Worm (Caenorhabditis elegans): ENCODE results near the gene clec-250.

clec-250 gene

ce11 chrV:18742108-18742507 lies at the start of gene clec-250:
TSS of gene clec-250 (minus strand) at chrV:18742208.
- TF ChIP-seq ceh-13 (GFP tag; optimal IDR thresholded peaks at IDR 0.05) (no peak), tbx-37 (GFP tag; conservative IDR thresholded peaks at IDR 0.05) (no peak), ceh-36 (tag; optimal IDR thresholded peaks at IDR 0.05) (no peak), sea-1 (GFP tag; conservative IDR thresholded peaks at IDR 0.05) (no peak), B0310.2 (tag; optimal IDR thresholded peaks at IDR 0.05) (no peak), ama-1 (optimal IDR thresholded peaks at IDR 0.05) (no peak), tbx-11 (GFP tag; IDR thresholded peaks at IDR 0.05) (no peak), tra-4 (tag; optimal IDR thresholded peaks at IDR 0.05) (no peak), aly-1 (tag; optimal IDR thresholded peaks at IDR 0.05) (no peak), flt-1 (GFP tag; IDR thresholded peaks at IDR 0.05) (no peak), F13C5.2 (tag; optimal IDR thresholded peaks at IDR 0.05) (no peak), pes-1 (GFP tag; IDR thresholded peaks at IDR 0.05) (no peak), hmg-4 (GFP tag; optimal IDR thresholded peaks at IDR 0.05) (no peak), hmbx-1 (tag; optimal IDR thresholded peaks at IDR 0.05) (no peak), ets-7 (tag; optimal IDR thresholded peaks at IDR 0.05) (no peak), hnd-1 (tag; optimal IDR thresholded peaks at IDR 0.05) (no peak), scrt-1 (GFP tag; IDR thresholded peaks at IDR 0.05) (no peak)

- TF ChIP-seq flt-1 (GFP tag; IDR thresholded peaks at IDR 0.05) (no peak), ets-7 (tag; optimal IDR thresholded peaks at IDR 0.05) (no peak), tbx-37 (GFP tag; conservative IDR thresholded peaks at IDR 0.05) (no peak), scrt-1 (GFP tag; IDR thresholded peaks at IDR 0.05) (no peak), hmbx-1 (tag; optimal IDR thresholded peaks at IDR 0.05) (no peak), F13C5.2 (tag; optimal IDR thresholded peaks at IDR 0.05) (no peak), pes-1 (GFP tag; IDR thresholded peaks at IDR 0.05) (no peak), tbx-11 (GFP tag; IDR thresholded peaks at IDR 0.05) (no peak), B0310.2 (tag; optimal IDR thresholded peaks at IDR 0.05) (no peak), hnd-1 (tag; optimal IDR thresholded peaks at IDR 0.05) (no peak), sea-1 (GFP tag; conservative IDR thresholded peaks at IDR 0.05) (no peak), aly-1 (tag; optimal IDR thresholded peaks at IDR 0.05) (no peak)
Observed at ce11 chrV:18790658-18791057, 48.6 kb upstream of the clec-250 start, which contains the start of gene nhr-231. TSS of gene nhr-231 (plus strand) at chrV:18790958.

ce11 chrV:18787417-18787918 lies 45.5 kb upstream of the clec-250 start, which contains the start of gene Y17D7B.2:
TSS of gene Y17D7B.2 (plus strand) at chrV:18787739.
- TF ChIP-seq ceh-36 (tag; optimal IDR thresholded peaks at IDR 0.05) (no peak), sea-1 (GFP tag; conservative IDR thresholded peaks at IDR 0.05) (no peak), B0310.2 (tag; optimal IDR thresholded peaks at IDR 0.05) (no peak)

- TF ChIP-seq sea-1 (GFP tag; conservative IDR thresholded peaks at IDR 0.05) (no peak), B0310.2 (tag; optimal IDR thresholded peaks at IDR 0.05) (no peak)
Observed at ce11 chrV:18786694-18787093, 44.7 kb upstream of the clec-250 start, which contains the start of gene Y17D7B.3. TSS of gene Y17D7B.3 (minus strand) at chrV:18786794.

- TF ChIP-seq ets-7 (tag; optimal IDR thresholded peaks at IDR 0.05) (no peak), F13C5.2 (tag; optimal IDR thresholded peaks at IDR 0.05) (no peak), aly-1 (tag; optimal IDR thresholded peaks at IDR 0.05) (no peak), B0310.2 (tag; optimal IDR thresholded peaks at IDR 0.05) (no peak), ama-1 (optimal IDR thresholded peaks at IDR 0.05) (no peak), flt-1 (GFP tag; IDR thresholded peaks at IDR 0.05) (no peak), ceh-36 (tag; optimal IDR thresholded peaks at IDR 0.05) (no peak), tbx-11 (GFP tag; IDR thresholded peaks at IDR 0.05) (no peak)
Observed at ce11 chrV:18783474-18783873, 41.5 kb upstream of the clec-250 start, which contains the start of gene Y17D7B.10. TSS of gene Y17D7B.10 (plus strand) at chrV:18783716.

DNA sequence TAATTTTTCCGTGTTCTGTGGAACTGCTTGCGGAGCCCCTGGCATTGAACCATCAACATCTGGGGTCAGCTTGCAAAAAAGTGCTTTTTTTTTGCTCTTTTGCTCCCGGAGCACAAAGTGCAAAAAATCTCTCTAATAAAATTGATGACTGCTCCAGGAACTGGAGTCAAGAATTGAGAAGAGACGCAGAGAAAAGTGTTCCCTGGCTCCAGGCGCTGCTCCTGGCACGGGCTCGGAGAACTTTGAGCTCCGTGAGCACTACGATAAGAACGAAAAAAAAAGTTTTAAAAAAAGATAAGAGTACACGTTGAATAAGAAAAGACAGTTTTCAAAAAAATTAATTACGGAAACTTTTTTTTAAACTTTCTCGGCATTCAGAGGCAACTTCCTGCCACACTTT lies 40.7 kb upstream of the clec-250 start:
- no peak for TF ChIP-seq tbx-37 (GFP tag; conservative IDR thresholded peaks at IDR 0.05)
- TF ChIP-seq pes-1 (GFP tag; IDR thresholded peaks at IDR 0.05), result no peak
- TF ChIP-seq aly-1 (tag; optimal IDR thresholded peaks at IDR 0.05), result no peak
- no peak for TF ChIP-seq tra-4 (tag; optimal IDR thresholded peaks at IDR 0.05)
- TF ChIP-seq ceh-13 (GFP tag; optimal IDR thresholded peaks at IDR 0.05), result no peak
- TF ChIP-seq tbx-11 (GFP tag; IDR thresholded peaks at IDR 0.05), result no peak
- no peak for TF ChIP-seq ama-1 (optimal IDR thresholded peaks at IDR 0.05)
- TF ChIP-seq hmbx-1 (tag; optimal IDR thresholded peaks at IDR 0.05), result no peak
- no peak for TF ChIP-seq B0310.2 (tag; optimal IDR thresholded peaks at IDR 0.05)
- TF ChIP-seq ets-7 (tag; optimal IDR thresholded peaks at IDR 0.05), result no peak

DNA sequence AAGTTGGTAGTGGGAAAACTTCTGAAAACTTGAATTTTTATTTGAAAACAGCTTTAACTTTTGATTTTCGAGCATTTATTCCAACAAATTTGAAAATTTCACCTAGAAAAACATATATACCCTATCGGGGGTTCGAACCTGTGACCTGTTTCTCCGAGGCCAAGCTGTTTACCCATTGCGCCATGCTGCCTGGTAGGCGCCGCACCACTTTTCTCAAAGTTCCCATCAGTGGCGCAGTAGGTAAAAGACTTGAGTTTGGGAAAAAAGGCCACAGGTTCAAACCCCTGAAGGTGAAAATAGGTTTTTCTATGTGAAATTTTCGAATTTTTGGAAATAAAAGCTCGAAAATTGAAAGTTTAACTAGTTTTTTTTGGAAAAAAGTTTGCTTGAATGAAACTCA lies 38.6 kb upstream of the clec-250 start:
- TF ChIP-seq ceh-13 (GFP tag; optimal IDR thresholded peaks at IDR 0.05), result no peak
- no peak for TF ChIP-seq F13C5.2 (tag; optimal IDR thresholded peaks at IDR 0.05)
- TF ChIP-seq sea-1 (GFP tag; conservative IDR thresholded peaks at IDR 0.05), result no peak
- no peak for TF ChIP-seq B0310.2 (tag; optimal IDR thresholded peaks at IDR 0.05)
- TF ChIP-seq tbx-11 (GFP tag; IDR thresholded peaks at IDR 0.05), result no peak
- TF ChIP-seq ama-1 (optimal IDR thresholded peaks at IDR 0.05), result no peak
- TF ChIP-seq hmg-4 (GFP tag; optimal IDR thresholded peaks at IDR 0.05), result no peak

ce11 chrV:18776245-18776737 lies 34.3 kb upstream of the clec-250 start, which contains the start of gene Y17D7B.4:
TSS of gene Y17D7B.4 (minus strand) at chrV:18776687.
- TF ChIP-seq hmbx-1 (tag; optimal IDR thresholded peaks at IDR 0.05), result no peak
- no peak for TF ChIP-seq ets-7 (tag; optimal IDR thresholded peaks at IDR 0.05)

DNA sequence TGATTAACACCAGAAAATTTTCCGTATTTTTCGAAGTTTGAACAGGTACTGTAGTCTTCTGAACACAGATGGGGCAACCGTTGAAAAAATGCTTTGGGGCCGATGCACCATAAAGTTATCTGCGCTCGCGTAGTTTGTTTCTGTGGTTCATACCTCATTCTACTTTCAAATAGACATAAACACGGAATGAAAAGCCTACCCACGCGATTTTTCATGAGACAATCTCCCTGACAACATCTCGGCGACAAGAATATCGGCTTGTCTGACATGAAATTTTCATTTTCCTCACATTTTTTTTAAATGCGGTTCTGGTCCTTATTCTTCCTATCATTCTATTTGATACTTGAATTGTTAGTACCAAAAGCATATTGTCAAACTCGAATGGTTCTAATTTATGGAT lies 30.8 kb upstream of the clec-250 start, which contains the start of gene clec-257:
TSS of gene clec-257 (plus strand) at position 301 of the 400 bp plus-strand sequence.
- TF ChIP-seq pes-1 (GFP tag; IDR thresholded peaks at IDR 0.05) (no peak), tbx-11 (GFP tag; IDR thresholded peaks at IDR 0.05) (no peak), ceh-36 (tag; optimal IDR thresholded peaks at IDR 0.05) (no peak), ama-1 (optimal IDR thresholded peaks at IDR 0.05) (no peak), aly-1 (tag; optimal IDR thresholded peaks at IDR 0.05) (no peak), F13C5.2 (tag; optimal IDR thresholded peaks at IDR 0.05) (no peak), hmbx-1 (tag; optimal IDR thresholded peaks at IDR 0.05) (no peak), sea-1 (GFP tag; conservative IDR thresholded peaks at IDR 0.05) (no peak), tbx-37 (GFP tag; conservative IDR thresholded peaks at IDR 0.05) (no peak), B0310.2 (tag; optimal IDR thresholded peaks at IDR 0.05) (no peak), flt-1 (GFP tag; IDR thresholded peaks at IDR 0.05) (no peak), hnd-1 (tag; optimal IDR thresholded peaks at IDR 0.05) (no peak), ceh-13 (GFP tag; optimal IDR thresholded peaks at IDR 0.05) (no peak), ets-7 (tag; optimal IDR thresholded peaks at IDR 0.05) (no peak), tra-4 (tag; optimal IDR thresholded peaks at IDR 0.05) (no peak), scrt-1 (GFP tag; IDR thresholded peaks at IDR 0.05) (no peak), hmg-4 (GFP tag; optimal IDR thresholded peaks at IDR 0.05) (no peak)

All from whole organism, early embryonic.